Worm (Caenorhabditis elegans): ENCODE measurements around the gene C25E10.17.

ce11 chrV:9059468-9059867 is 12.1 kb upstream of the C25E10.17 start, which contains the start of the genes C25E10.16 and C25E10.13:
- TF ChIP-seq med-1 (GFP tag; optimal IDR thresholded peaks at IDR 0.05; ENCODE audit: insufficient read depth) (no peak), ztf-29 (GFP tag; IDR thresholded peaks at IDR 0.05) (no peak), flt-1 (GFP tag; IDR thresholded peaks at IDR 0.05) (no peak), cog-1 (tag; optimal IDR thresholded peaks at IDR 0.05) (no peak), klf-2 (GFP tag; conservative IDR thresholded peaks at IDR 0.05) (no peak)

All from whole organism, midembryonic.